Worm (Caenorhabditis elegans) whole organism, L3 larva: ENCODE measurements around the gene Y55F3C.9.

Experiments used
- R02D3.7 ChIP-seq: fragments of 150-350 bp; optimal IDR thresholded peaks from 2 replicates; lab custom pipeline; 2014; ENCODE audit warnings: missing biosample characterization, missing genetic modification characterization
- jun-1 ChIP-seq: fragments of 150-350 bp; optimal IDR thresholded peaks from 2 replicates; lab custom pipeline; 2014; ENCODE audit warnings: missing biosample characterization, missing genetic modification reagents, missing genetic modification characterization
- zag-1 ChIP-seq: fragments of 150-350 bp; optimal IDR thresholded peaks from 2 replicates; lab custom pipeline; 2014; ENCODE audit warnings: missing biosample characterization, missing genetic modification characterization

- TF ChIP-seq R02D3.7 (tag; lab: Kevin White, UChicago) (no peak), zag-1 (no peak), jun-1 (tag; lab: Kevin White, UChicago) (no peak)
These were observed 43.8 kb downstream of the Y55F3C.9 start, which contains the start of gene cutl-28 for ce11 chrIV:684197-684596.
